Worm (Caenorhabditis elegans): ENCODE measurements around the gene F43G6.10.

DNA sequence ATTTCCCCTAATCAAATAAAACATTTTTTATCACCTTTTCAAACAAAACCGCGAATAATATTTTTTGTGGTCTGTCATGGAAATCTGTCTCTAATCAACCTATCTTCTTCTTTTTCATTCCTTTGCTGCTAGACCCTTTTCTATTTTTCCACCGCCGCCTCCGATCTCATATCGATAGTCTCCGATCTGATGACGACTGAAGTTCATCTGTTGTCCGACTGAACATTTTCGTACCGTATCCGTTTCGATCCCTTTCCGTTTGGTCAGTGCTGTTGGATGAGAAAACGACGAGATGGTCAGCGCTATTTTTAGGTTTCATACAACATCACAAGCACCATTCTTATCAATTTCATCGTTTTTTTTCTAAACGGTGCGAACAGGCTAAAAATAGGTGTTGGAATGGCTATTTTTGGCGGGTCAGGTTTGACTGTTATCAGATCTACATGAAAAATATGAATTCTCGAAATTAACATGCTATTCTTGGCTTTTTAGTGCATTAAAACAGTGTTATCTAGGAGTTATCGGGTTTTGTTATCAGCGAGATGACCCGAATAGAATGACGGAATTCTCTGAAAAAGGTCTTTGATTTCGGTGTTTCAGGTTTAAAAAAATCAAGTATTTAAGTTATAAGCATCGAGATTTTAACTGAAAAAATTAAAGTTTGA is 27.5 kb downstream of the F43G6.10 start:
- TF ChIP-seq jun-1 (tag; optimal IDR thresholded peaks at IDR 0.05) = no peak
- TF ChIP-seq nfya-1 (tag; optimal IDR thresholded peaks at IDR 0.05; ENCODE audit: insufficient read depth) = no peak
- TF ChIP-seq snpc-4 (tag; optimal IDR thresholded peaks at IDR 0.05) = no peak
- no peak for TF ChIP-seq unc-62 (GFP tag; optimal IDR thresholded peaks at IDR 0.05)
- TF ChIP-seq lin-39 (tag; optimal IDR thresholded peaks at IDR 0.05) = no peak
- TF ChIP-seq fkh-10 (GFP tag; optimal IDR thresholded peaks at IDR 0.05) = no peak
- no peak for TF ChIP-seq ztf-4 (tag; optimal IDR thresholded peaks at IDR 0.05)
- peak; percentile 69 for TF ChIP-seq elt-2 (tag; optimal IDR thresholded peaks at IDR 0.05)

Measured in whole organism, L3 larva.